Worm (Caenorhabditis elegans) whole organism, L4 larva: ENCODE measurements around the gene arrd-13.

Experiments used
- T26A8.4 ChIP-seq: fragments of 200-800 bp; sonication (Bioruptor generic); IDR thresholded peaks from 2 replicates; pipeline ENCODE4 v1.3.6; 2022; ENCODE audit warnings: missing genetic modification characterization, missing compliant biosample characterization
- mdl-1 ChIP-seq, 2 experiments: fragments of 150-350 bp in 1 of 2; sonication (generic microtip) in 1 of 2; optimal IDR thresholded peaks; 2 replicates each; lab custom pipeline; 2014 to 2017; ENCODE audit warnings: missing biosample characterization in 2 of 2, missing genetic modification characterization in 2 of 2
- nhr-11 ChIP-seq: fragments of 150-350 bp; optimal IDR thresholded peaks from 2 replicates; lab custom pipeline; 2014; ENCODE audit warnings: missing biosample characterization, missing genetic modification characterization
- sdz-12 ChIP-seq: fragments of 200-800 bp; sonication (Bioruptor generic); optimal IDR thresholded peaks from 2 replicates; lab custom pipeline; 2018; ENCODE audit warnings: mild to moderate bottlenecking, missing genetic modification characterization, missing compliant biosample characterization

DNA sequence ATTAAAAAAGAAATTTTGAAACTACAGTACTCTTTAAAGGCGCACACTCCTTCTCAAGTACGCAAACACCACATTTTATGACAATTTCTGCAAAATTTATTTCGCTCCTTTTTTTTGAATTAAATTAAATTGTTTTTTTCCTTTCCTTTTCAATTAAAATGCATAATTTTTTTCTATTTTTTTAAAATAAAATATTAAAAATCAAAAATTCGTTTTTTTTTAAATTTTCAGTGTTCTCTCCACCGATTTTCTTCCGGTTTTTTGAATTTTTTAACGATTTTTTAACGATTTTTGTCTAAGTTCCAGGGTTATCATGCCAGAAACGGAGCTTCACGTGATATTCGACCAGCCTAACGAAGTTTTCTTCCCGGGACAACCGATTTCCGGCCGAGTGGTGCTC lies at the start of gene arrd-13:
- TF ChIP-seq sdz-12 (GFP tag; lab: Kevin White, UChicago) (no peak), nhr-11 (tag; lab: Kevin White, UChicago) (no peak), T26A8.4 (GFP tag; lab: Robert Waterston, UW) (no peak), mdl-1 (tag; optimal IDR thresholded peaks at IDR 0.05; lab: Kevin White, UChicago) (no peak)
